Fruit fly (Drosophila melanogaster) whole organism, embryonic: ENCODE results near the gene CG18748.

Experiments
- Ada2b ChIP-seq: fragments of 200-800 bp; sonication (Bioruptor generic); IDR thresholded peaks from 2 replicates; pipeline ENCODE4 v1.3.6; 2022; ENCODE audit warnings: missing biosample characterization, missing genetic modification characterization
- BtbVII ChIP-seq: fragments of 200-800 bp; sonication (Bioruptor generic); optimal IDR thresholded peaks from 3 replicates; lab custom pipeline; 2017; ENCODE audit warnings: missing biosample characterization, mild to moderate bottlenecking, missing genetic modification characterization
- Bteb2 ChIP-seq: fragments of 200-800 bp; sonication (Bioruptor generic); optimal IDR thresholded peaks from 2 replicates; lab custom pipeline; 2016; ENCODE audit warnings: missing biosample characterization, missing genetic modification characterization
- CG12155 ChIP-seq: fragments of 200-800 bp; sonication (Bioruptor generic); optimal IDR thresholded peaks from 3 replicates; lab custom pipeline; 2016; ENCODE audit warnings: missing biosample characterization, missing genetic modification characterization
- CG1233 ChIP-seq: fragments of 200-800 bp; sonication (Bioruptor generic); optimal IDR thresholded peaks from 4 replicates; lab custom pipeline; 2018; ENCODE audit warnings: missing biosample characterization, mild to moderate bottlenecking, missing genetic modification characterization
- CG12769 ChIP-seq: fragments of 200-800 bp; sonication (Bioruptor generic); optimal IDR thresholded peaks from 2 replicates; lab custom pipeline; 2019; ENCODE audit warnings: missing biosample characterization, mild to moderate bottlenecking, missing genetic modification characterization, moderate library complexity
- CG13123 ChIP-seq: fragments of 200-800 bp; sonication (Bioruptor generic); optimal IDR thresholded peaks from 2 replicates; lab custom pipeline; 2016; ENCODE audit warnings: missing biosample characterization, missing genetic modification characterization
- CG13894 ChIP-seq: fragments of 200-800 bp; sonication (Bioruptor generic); optimal IDR thresholded peaks from 3 replicates; lab custom pipeline; 2018; ENCODE audit warnings: missing biosample characterization, mild to moderate bottlenecking, missing genetic modification characterization, moderate library complexity
- CG15073 ChIP-seq: fragments of 200-800 bp; sonication (Bioruptor generic); optimal IDR thresholded peaks from 2 replicates; lab custom pipeline; 2016; ENCODE audit warnings: missing biosample characterization, missing genetic modification characterization
- CG18262 ChIP-seq: fragments of 200-800 bp; optimal IDR thresholded peaks from 3 replicates; lab custom pipeline; 2019; ENCODE audit warnings: missing biosample characterization, mild to moderate bottlenecking, missing genetic modification characterization, moderate library complexity
- CG2129 ChIP-seq: fragments of 200-800 bp; sonication (Bioruptor generic); IDR thresholded peaks from 2 replicates; pipeline ENCODE4 v1.3.6; 2022; ENCODE audit warnings: missing biosample characterization, missing genetic modification characterization; ENCODE audit not compliant: partially characterized antibody
- CG32532 ChIP-seq: fragments of 200-800 bp; sonication (Bioruptor generic); IDR thresholded peaks from 2 replicates; pipeline ENCODE4 v1.3.6; 2022; ENCODE audit warnings: missing biosample characterization, missing genetic modification characterization
- CG34376 ChIP-seq: fragments of 200-800 bp; sonication (Bioruptor generic); optimal IDR thresholded peaks from 2 replicates; lab custom pipeline; 2018; ENCODE audit warnings: missing biosample characterization, mild to moderate bottlenecking, missing genetic modification characterization
- CG6689 ChIP-seq: fragments of 200-800 bp; sonication (Bioruptor generic); IDR thresholded peaks from 2 replicates; pipeline ENCODE4 v1.3.6; 2022; ENCODE audit warnings: missing biosample characterization, missing genetic modification characterization
- CG7745 ChIP-seq: fragments of 200-800 bp; sonication (Bioruptor generic); optimal IDR thresholded peaks from 2 replicates; lab custom pipeline; 2018; ENCODE audit warnings: missing biosample characterization, mild to moderate bottlenecking, missing genetic modification characterization, moderate library complexity
- CG8359 ChIP-seq: fragments of 200-800 bp; sonication (Bioruptor generic); optimal IDR thresholded peaks from 2 replicates; lab custom pipeline; 2017; ENCODE audit warnings: missing biosample characterization, mild to moderate bottlenecking, missing genetic modification characterization, borderline replicate concordance
- CG9437 ChIP-seq: fragments of 200-800 bp; sonication (Bioruptor generic); optimal IDR thresholded peaks from 2 replicates; lab custom pipeline; 2018; ENCODE audit warnings: missing biosample characterization, mild to moderate bottlenecking, missing genetic modification characterization
- CG9727 ChIP-seq: fragments of 200-800 bp; sonication (Bioruptor generic); optimal IDR thresholded peaks from 3 replicates; lab custom pipeline; 2017; ENCODE audit warnings: missing biosample characterization, mild to moderate bottlenecking, missing genetic modification characterization
- Deaf1 ChIP-seq: fragments of 200-800 bp; optimal IDR thresholded peaks from 3 replicates; lab custom pipeline; 2019; ENCODE audit warnings: missing biosample characterization, mild to moderate bottlenecking, missing genetic modification characterization, moderate library complexity
- Eip74EF ChIP-seq, 2 experiments: fragments of 200-800 bp in 1 of 2; fragments of >200 bp in 1 of 2; sonication (Bioruptor generic) in 1 of 2; optimal IDR thresholded peaks; 2 replicates each; lab custom pipeline; 2017 to 2019; ENCODE audit warnings: missing biosample characterization in 2 of 2, missing genetic modification characterization in 2 of 2, mild to moderate bottlenecking in 1 of 2, moderate library complexity in 1 of 2
- Gug ChIP-seq: fragments of 200-800 bp; sonication (Bioruptor generic); IDR thresholded peaks from 4 replicates; pipeline ENCODE4 v1.3.6; 2022; ENCODE audit warnings: missing biosample characterization, missing genetic modification characterization
- Nf-YA ChIP-seq: fragments of 200-800 bp; sonication (Bioruptor generic); IDR thresholded peaks from 2 replicates; pipeline ENCODE4 v1.3.6; 2022; ENCODE audit warnings: missing biosample characterization, missing genetic modification characterization
- Rfx ChIP-seq: fragments of 200-800 bp; sonication (Bioruptor generic); IDR thresholded peaks from 2 replicates; pipeline ENCODE4 v1.3.6; 2022; ENCODE audit warnings: missing biosample characterization, missing genetic modification characterization
- Rx ChIP-seq: fragments of 200-800 bp; sonication (Bioruptor generic); IDR thresholded peaks from 2 replicates; pipeline ENCODE4 v1.3.6; 2022; ENCODE audit warnings: missing biosample characterization, missing genetic modification characterization
- Spps ChIP-seq: fragments of 200-800 bp; sonication (Bioruptor generic); optimal IDR thresholded peaks from 2 replicates; lab custom pipeline; 2018; ENCODE audit warnings: missing biosample characterization, mild to moderate bottlenecking, missing genetic modification characterization
- Tbp ChIP-seq: fragments of >200 bp; optimal IDR thresholded peaks from 2 replicates; lab custom pipeline; 2018; ENCODE audit warnings: missing biosample characterization, missing genetic modification characterization
- Vsx1 ChIP-seq: fragments of 200-800 bp; sonication (Bioruptor generic); optimal IDR thresholded peaks from 2 replicates; lab custom pipeline; 2017; ENCODE audit warnings: missing biosample characterization, mild to moderate bottlenecking, missing genetic modification characterization, missing genetic modification reagents
- Xbp1 ChIP-seq: fragments of 200-800 bp; sonication (Bioruptor generic); optimal IDR thresholded peaks from 3 replicates; lab custom pipeline; 2016; ENCODE audit warnings: missing biosample characterization, mild to moderate bottlenecking, missing genetic modification characterization
- al ChIP-seq: fragments of 200-800 bp; sonication (Bioruptor generic); IDR thresholded peaks from 2 replicates; pipeline ENCODE4 v1.3.6; 2022; ENCODE audit warnings: missing biosample characterization, missing genetic modification characterization
- ase ChIP-seq: fragments of 200-800 bp; sonication (Bioruptor generic); IDR thresholded peaks from 3 replicates; pipeline ENCODE4 v1.3.6; 2022; ENCODE audit warnings: missing biosample characterization, missing genetic modification characterization
- az2 ChIP-seq: fragments of 200-800 bp; sonication (Bioruptor generic); optimal IDR thresholded peaks from 3 replicates; lab custom pipeline; 2016; ENCODE audit warnings: missing biosample characterization, missing genetic modification characterization
- bab2 ChIP-seq: fragments of 200-800 bp; sonication (Bioruptor generic); optimal IDR thresholded peaks from 2 replicates; lab custom pipeline; 2016; ENCODE audit warnings: missing biosample characterization, missing genetic modification characterization
- btn ChIP-seq: fragments of 200-800 bp; sonication (Bioruptor generic); optimal IDR thresholded peaks from 2 replicates; lab custom pipeline; 2016; ENCODE audit warnings: missing biosample characterization, missing genetic modification characterization
- eve ChIP-seq, 2 experiments: fragments of >200 bp; optimal IDR thresholded peaks; 2 replicates each; lab custom pipeline; 2017; ENCODE audit warnings: missing biosample characterization in 2 of 2, missing genetic modification characterization in 2 of 2
- exex ChIP-seq: fragments of 200-800 bp; sonication (Bioruptor generic); optimal IDR thresholded peaks from 4 replicates; lab custom pipeline; 2018; ENCODE audit warnings: missing biosample characterization, mild to moderate bottlenecking, missing genetic modification characterization, moderate library complexity
- fd64A ChIP-seq: fragments of 200-800 bp; sonication (Bioruptor generic); optimal IDR thresholded peaks from 3 replicates; lab custom pipeline; 2018; ENCODE audit warnings: missing biosample characterization, mild to moderate bottlenecking, missing genetic modification characterization
- fd96Cb ChIP-seq: fragments of 200-800 bp; sonication (Bioruptor generic); optimal IDR thresholded peaks from 2 replicates; lab custom pipeline; 2018; ENCODE audit warnings: missing biosample characterization, mild to moderate bottlenecking, missing genetic modification characterization, moderate library complexity
- fu2 ChIP-seq: fragments of 200-800 bp; sonication (Bioruptor generic); optimal IDR thresholded peaks from 2 replicates; lab custom pipeline; 2016; ENCODE audit warnings: missing biosample characterization, missing genetic modification characterization
- gcm2 ChIP-seq: fragments of 200-800 bp; sonication (Bioruptor generic); optimal IDR thresholded peaks from 2 replicates; lab custom pipeline; 2016; ENCODE audit warnings: missing biosample characterization, missing genetic modification characterization
- grau ChIP-seq: fragments of 200-800 bp; optimal IDR thresholded peaks from 3 replicates; lab custom pipeline; 2019; ENCODE audit warnings: missing biosample characterization, mild to moderate bottlenecking, missing genetic modification characterization, moderate library complexity
- ham ChIP-seq: fragments of 200-800 bp; sonication (Bioruptor generic); IDR thresholded peaks from 2 replicates; pipeline ENCODE4 v1.3.6; 2022; ENCODE audit warnings: missing biosample characterization, missing genetic modification characterization
- klu ChIP-seq: fragments of 200-800 bp; sonication (Bioruptor generic); IDR thresholded peaks from 2 replicates; pipeline ENCODE4 v1.3.6; 2022; ENCODE audit warnings: missing biosample characterization, missing genetic modification characterization
- lab ChIP-seq: fragments of 200-800 bp; sonication (Bioruptor generic); optimal IDR thresholded peaks from 3 replicates; lab custom pipeline; 2017; ENCODE audit warnings: missing biosample characterization, missing genetic modification characterization, mild to moderate bottlenecking, moderate library complexity, missing genetic modification reagents
- maf-S ChIP-seq: fragments of 200-800 bp; sonication (Bioruptor generic); optimal IDR thresholded peaks from 2 replicates; lab custom pipeline; 2016; ENCODE audit warnings: missing biosample characterization, missing genetic modification characterization
- oc ChIP-seq: fragments of 200-800 bp; sonication (Bioruptor generic); optimal IDR thresholded peaks from 2 replicates; lab custom pipeline; 2018; ENCODE audit warnings: missing biosample characterization, mild to moderate bottlenecking, missing genetic modification characterization, moderate library complexity
- pho ChIP-seq: fragments of 200-800 bp; sonication (Bioruptor generic); optimal IDR thresholded peaks from 2 replicates; lab custom pipeline; 2016; ENCODE audit warnings: missing biosample characterization, missing genetic modification characterization
- prd ChIP-seq, 3 experiments: fragments of >200 bp in 2 of 3; fragments of 200-800 bp in 1 of 3; sonication (Bioruptor generic) in 1 of 3; optimal IDR thresholded peaks in 2 of 3; IDR thresholded peaks in 1 of 3; 2 replicates in 2 of 3; 3 replicates in 1 of 3; pipeline versions ENCODE4 v1.3.6 to Lab custom; 2017 to 2022; ENCODE audit warnings: missing biosample characterization in 1 of 3, missing genetic modification characterization in 1 of 3
- pum ChIP-seq: fragments of 200-800 bp; sonication (Bioruptor generic); optimal IDR thresholded peaks from 2 replicates; lab custom pipeline; 2016; ENCODE audit warnings: missing biosample characterization, missing genetic modification characterization
- slp2 ChIP-seq: fragments of 200-800 bp; sonication (Bioruptor generic); optimal IDR thresholded peaks from 2 replicates; lab custom pipeline; 2016; ENCODE audit warnings: missing biosample characterization, missing genetic modification characterization
- zfh2 ChIP-seq: fragments of 200-800 bp; sonication (Bioruptor generic); optimal IDR thresholded peaks from 2 replicates; lab custom pipeline; 2016; ENCODE audit warnings: missing biosample characterization, missing genetic modification characterization

Gene CG18748

dm6 chr3R:7813981-7814529 is 26.3 kb upstream of the CG18748 start, which contains the start of gene CG34384 (continued):
- TF ChIP-seq pum (GFP tag; lab: Kevin White, UChicago) (peak; percentile 31), CG15073 (no peak), CG8359 (peak; percentile 40), Bteb2 (peak; percentile 27), CG7745 (tag; lab: Kevin White, UChicago) (no peak), CG32532 (GFP tag; lab: Robert Waterston, UW) (0 out of 2 replicates have a peak, but pooled peaks have one; percentile 36), Ada2b (GFP tag; lab: Robert Waterston, UW) (no peak), CG18262 (tag; lab: Kevin White, UChicago) (peak; percentile 75), CG12769 (tag; lab: Kevin White, UChicago) (peak; percentile 42), fd64A (GFP tag; lab: Kevin White, UChicago) (no peak), gcm2 (GFP tag; lab: Kevin White, UChicago) (no peak), eve (GFP tag; optimal IDR thresholded peaks at IDR 0.05; lab: Kevin White, UChicago) (no peak), CG34376 (peak; percentile 80), az2 (GFP tag; lab: Kevin White, UChicago) (peak; percentile 57), ase (GFP tag; lab: Robert Waterston, UW) (0 out of 3 replicates have a peak, but pooled peaks have one; percentile 42), CG1233 (GFP tag; lab: Kevin White, UChicago) (peak; percentile 56), exex (tag; lab: Kevin White, UChicago) (peak; percentile 17), CG6689 (peak; percentile 30; the same call in 1 of the 2 replicates), Xbp1 (GFP tag; lab: Kevin White, UChicago) (peak; percentile 40), BtbVII (GFP tag; lab: Kevin White, UChicago) (peak; percentile 71), oc (tag; lab: Kevin White, UChicago) (no peak), Rfx (GFP tag; lab: Robert Waterston, UW) (peak; percentile 29; the same call in 1 of the 2 replicates), pho (GFP tag; lab: Kevin White, UChicago) (peak; percentile 65), Spps (tag; lab: Kevin White, UChicago) (no peak), fd96Cb (tag; lab: Kevin White, UChicago) (peak; percentile 31), grau (peak; percentile 60), CG12155 (GFP tag; lab: Kevin White, UChicago) (peak; percentile 46), prd (optimal IDR thresholded peaks at IDR 0.05; lab: Kevin White, UChicago) (no peak), prd (GFP tag; IDR thresholded peaks at IDR 0.05; lab: Robert Waterston, UW) (peak; percentile 53; the same call in 1 of the 3 replicates), zfh2 (GFP tag; lab: Kevin White, UChicago) (peak; percentile 42), CG13123 (GFP tag; lab: Kevin White, UChicago) (no peak), Gug (peak; percentile 65; the same call in 2 of the 4 replicates), Deaf1 (tag; lab: Kevin White, UChicago) (peak; percentile 89), maf-S (GFP tag; lab: Kevin White, UChicago) (peak; percentile 32), slp2 (GFP tag; lab: Kevin White, UChicago) (peak; percentile 9), CG2129 (GFP tag; lab: Robert Waterston, UW) (no peak), CG9727 (peak; percentile 82), lab (GFP tag; lab: Kevin White, UChicago) (peak; percentile 74), Nf-YA (GFP tag; lab: Robert Waterston, UW) (no peak), CG13894 (tag; lab: Kevin White, UChicago) (peak; percentile 45), ham (GFP tag; lab: Robert Waterston, UW) (no peak), fu2 (GFP tag; lab: Kevin White, UChicago) (peak; percentile 10), Tbp (GFP tag; lab: Kevin White, UChicago) (no peak), bab2 (peak; percentile 38), btn (peak; percentile 33), Rx (no peak), Eip74EF (GFP tag; optimal IDR thresholded peaks at IDR 0.05; lab: Kevin White, UChicago) (no peak), Vsx1 (GFP tag; lab: Kevin White, UChicago) (no peak), klu (GFP tag; lab: Robert Waterston, UW) (no peak), al (no peak), CG9437 (GFP tag; lab: Kevin White, UChicago) (peak; percentile 40)
